Fruit fly (Drosophila melanogaster) whole organism, embryonic: ENCODE measurements around the gene Pex11c.
A peak's percentile ranks its signal among the peaks of the same experiment; 100 is the strongest.

Experiments
- Adf1 ChIP-seq: fragments of 200-800 bp; sonication (Bioruptor generic); IDR thresholded peaks from 2 replicates; pipeline ENCODE4 v1.3.6; 2022; ENCODE audit warnings: missing biosample characterization, missing genetic modification characterization
- CG12104 ChIP-seq: fragments of 200-800 bp; sonication (Bioruptor generic); optimal IDR thresholded peaks from 3 replicates; lab custom pipeline; 2016; ENCODE audit warnings: missing biosample characterization, missing genetic modification characterization
- CG13287 ChIP-seq: fragments of 200-800 bp; sonication (Bioruptor generic); IDR thresholded peaks from 2 replicates; pipeline ENCODE4 v1.3.6; 2022; ENCODE audit warnings: missing biosample characterization, missing genetic modification characterization; ENCODE audit not compliant: partially characterized antibody
- CG15073 ChIP-seq: fragments of 200-800 bp; sonication (Bioruptor generic); optimal IDR thresholded peaks from 2 replicates; lab custom pipeline; 2016; ENCODE audit warnings: missing biosample characterization, missing genetic modification characterization
- CG2202 ChIP-seq: fragments of 200-800 bp; sonication (Bioruptor generic); optimal IDR thresholded peaks from 2 replicates; lab custom pipeline; 2018; ENCODE audit warnings: missing biosample characterization, mild to moderate bottlenecking, missing genetic modification characterization
- CG31224 ChIP-seq: fragments of 200-800 bp; sonication (Bioruptor generic); IDR thresholded peaks from 2 replicates; pipeline ENCODE4 v1.3.6; 2022; ENCODE audit warnings: missing biosample characterization, missing genetic modification characterization
- CG32772 ChIP-seq: fragments of 200-800 bp; sonication (Bioruptor generic); IDR thresholded peaks from 2 replicates; pipeline ENCODE4 v1.3.6; 2022; ENCODE audit warnings: missing biosample characterization, missing genetic modification characterization
- CG3281 ChIP-seq: fragments of 200-800 bp; sonication (Bioruptor generic); optimal IDR thresholded peaks from 3 replicates; lab custom pipeline; 2017; ENCODE audit warnings: missing biosample characterization, mild to moderate bottlenecking, missing genetic modification characterization
- CG4282 ChIP-seq: fragments of 200-800 bp; sonication (Bioruptor generic); optimal IDR thresholded peaks from 2 replicates; lab custom pipeline; 2016; ENCODE audit warnings: missing biosample characterization, missing genetic modification characterization
- CG5180 ChIP-seq: fragments of 200-800 bp; sonication (Bioruptor generic); optimal IDR thresholded peaks from 3 replicates; lab custom pipeline; 2017; ENCODE audit warnings: missing biosample characterization, missing genetic modification characterization, mild to moderate bottlenecking, moderate library complexity, missing genetic modification reagents
- CG6175 ChIP-seq: fragments of 200-800 bp; sonication (Bioruptor generic); IDR thresholded peaks from 3 replicates; pipeline ENCODE4 v1.3.6; 2022; ENCODE audit warnings: missing biosample characterization, missing genetic modification characterization
- CG6791 ChIP-seq: fragments of 200-800 bp; sonication (Bioruptor generic); IDR thresholded peaks from 3 replicates; pipeline ENCODE4 v1.3.6; 2022; ENCODE audit warnings: missing biosample characterization, missing genetic modification characterization; ENCODE audit not compliant: partially characterized antibody
- CG7987 ChIP-seq: fragments of 200-800 bp; sonication (Bioruptor generic); optimal IDR thresholded peaks from 2 replicates; lab custom pipeline; 2018; ENCODE audit warnings: missing biosample characterization, mild to moderate bottlenecking, missing genetic modification characterization, moderate library complexity
- CG8281 ChIP-seq: fragments of 200-800 bp; sonication (Bioruptor generic); optimal IDR thresholded peaks from 2 replicates; lab custom pipeline; 2018; ENCODE audit warnings: missing biosample characterization, mild to moderate bottlenecking, missing genetic modification characterization, moderate library complexity
- CG8944 ChIP-seq: fragments of 200-800 bp; sonication (Bioruptor generic); optimal IDR thresholded peaks from 3 replicates; lab custom pipeline; 2016; ENCODE audit warnings: missing biosample characterization, missing genetic modification characterization
- CG9609 ChIP-seq: fragments of 200-800 bp; sonication (Bioruptor generic); optimal IDR thresholded peaks from 3 replicates; lab custom pipeline; 2016; ENCODE audit warnings: missing biosample characterization, missing genetic modification characterization
- CHES-1-like ChIP-seq: fragments of 200-800 bp; sonication (Bioruptor generic); optimal IDR thresholded peaks from 2 replicates; lab custom pipeline; 2016; ENCODE audit warnings: missing biosample characterization, missing genetic modification characterization
- E2f2 ChIP-seq: fragments of 200-800 bp; sonication (Bioruptor generic); IDR thresholded peaks from 2 replicates; pipeline ENCODE4 v1.3.6; 2022; ENCODE audit warnings: missing biosample characterization, missing genetic modification characterization
- Eip74EF ChIP-seq, 2 experiments: fragments of 200-800 bp in 1 of 2; fragments of >200 bp in 1 of 2; sonication (Bioruptor generic) in 1 of 2; optimal IDR thresholded peaks; 2 replicates each; lab custom pipeline; 2017 to 2019; ENCODE audit warnings: missing biosample characterization in 2 of 2, missing genetic modification characterization in 2 of 2, mild to moderate bottlenecking in 1 of 2, moderate library complexity in 1 of 2
- Ets97D ChIP-seq: fragments of 200-800 bp; sonication (Bioruptor generic); optimal IDR thresholded peaks from 3 replicates; lab custom pipeline; 2016; ENCODE audit warnings: missing biosample characterization, missing genetic modification characterization
- Fer1 ChIP-seq: fragments of 200-800 bp; sonication (Bioruptor generic); optimal IDR thresholded peaks from 2 replicates; lab custom pipeline; 2017; ENCODE audit warnings: missing biosample characterization, mild to moderate bottlenecking, missing genetic modification characterization
- Gug ChIP-seq: fragments of 200-800 bp; sonication (Bioruptor generic); IDR thresholded peaks from 4 replicates; pipeline ENCODE4 v1.3.6; 2022; ENCODE audit warnings: missing biosample characterization, missing genetic modification characterization
- Hr39 ChIP-seq: fragments of >200 bp; optimal IDR thresholded peaks from 2 replicates; lab custom pipeline; 2017
- Hr78 ChIP-seq, 2 experiments: fragments of 200-800 bp in 1 of 2; fragments of >200 bp in 1 of 2; sonication (Bioruptor generic) in 1 of 2; optimal IDR thresholded peaks; 2 replicates each; lab custom pipeline; 2017 to 2019; ENCODE audit warnings: missing biosample characterization in 2 of 2, missing genetic modification characterization in 2 of 2, mild to moderate bottlenecking in 1 of 2, moderate library complexity in 1 of 2
- Neu2 ChIP-seq: fragments of 200-800 bp; sonication (Bioruptor generic); optimal IDR thresholded peaks from 3 replicates; lab custom pipeline; 2016; ENCODE audit warnings: missing biosample characterization, missing genetic modification characterization, borderline replicate concordance
- Optix ChIP-seq: fragments of 200-800 bp; sonication (Bioruptor generic); IDR thresholded peaks from 3 replicates; pipeline ENCODE4 v1.3.6; 2022; ENCODE audit warnings: missing biosample characterization, missing genetic modification characterization
- Pdp1 ChIP-seq, 2 experiments: fragments of 200-800 bp; sonication (Bioruptor generic); optimal IDR thresholded peaks; 3 replicates each; lab custom pipeline; 2016; ENCODE audit warnings: missing biosample characterization in 2 of 2, missing genetic modification characterization in 2 of 2, mild to moderate bottlenecking in 1 of 2, moderate library complexity in 1 of 2
- Tbp ChIP-seq: fragments of >200 bp; optimal IDR thresholded peaks from 2 replicates; lab custom pipeline; 2018; ENCODE audit warnings: missing biosample characterization, missing genetic modification characterization
- ab ChIP-seq: fragments of 200-800 bp; sonication (Bioruptor generic); optimal IDR thresholded peaks from 2 replicates; lab custom pipeline; 2016; ENCODE audit warnings: missing biosample characterization, missing genetic modification characterization
- abd-A ChIP-seq: fragments of 200-800 bp; sonication (Bioruptor generic); optimal IDR thresholded peaks from 3 replicates; lab custom pipeline; 2019; ENCODE audit warnings: missing biosample characterization, mild to moderate bottlenecking, missing genetic modification characterization, moderate library complexity
- cas ChIP-seq: fragments of 200-800 bp; sonication (Bioruptor generic); IDR thresholded peaks from 2 replicates; pipeline ENCODE4 v1.3.6; 2022; ENCODE audit warnings: missing biosample characterization, missing genetic modification characterization
- ewg ChIP-seq: fragments of 200-800 bp; sonication (Bioruptor generic); optimal IDR thresholded peaks from 3 replicates; lab custom pipeline; 2017; ENCODE audit warnings: mild to moderate bottlenecking, missing biosample characterization, missing genetic modification reagents, missing genetic modification characterization
- gro ChIP-seq: fragments of 200-800 bp; sonication (Bioruptor generic); optimal IDR thresholded peaks from 2 replicates; lab custom pipeline; 2016; ENCODE audit warnings: missing biosample characterization, missing genetic modification characterization
- hkb ChIP-seq, 2 experiments: fragments of 200-800 bp in 1 of 2; fragments of >200 bp in 1 of 2; sonication (Bioruptor generic) in 1 of 2; IDR thresholded peaks in 1 of 2; optimal IDR thresholded peaks in 1 of 2; 2 replicates each; pipeline versions ENCODE4 v1.3.6 to Lab custom; 2017 to 2022; ENCODE audit warnings: missing biosample characterization in 1 of 2, missing genetic modification characterization in 1 of 2
- jing ChIP-seq: fragments of 200-800 bp; sonication (Bioruptor generic); optimal IDR thresholded peaks from 2 replicates; lab custom pipeline; 2018; ENCODE audit warnings: missing biosample characterization, mild to moderate bottlenecking, missing genetic modification characterization
- lbe ChIP-seq: fragments of 200-800 bp; sonication (Bioruptor generic); optimal IDR thresholded peaks from 2 replicates; lab custom pipeline; 2016; ENCODE audit warnings: missing biosample characterization, mild to moderate bottlenecking, missing genetic modification characterization
- lmd ChIP-seq: fragments of 200-800 bp; sonication (Bioruptor generic); IDR thresholded peaks from 2 replicates; pipeline ENCODE4 v1.3.6; 2022; ENCODE audit warnings: missing biosample characterization, missing genetic modification characterization
- nau ChIP-seq: fragments of 200-800 bp; sonication (Bioruptor generic); optimal IDR thresholded peaks from 3 replicates; lab custom pipeline; 2017; ENCODE audit warnings: missing biosample characterization, mild to moderate bottlenecking, missing genetic modification characterization, missing genetic modification reagents
- nom ChIP-seq: fragments of 200-800 bp; sonication (Bioruptor generic); optimal IDR thresholded peaks from 2 replicates; lab custom pipeline; 2017; ENCODE audit warnings: missing biosample characterization, missing genetic modification characterization, mild to moderate bottlenecking, moderate library complexity, missing genetic modification reagents
- org-1 ChIP-seq: fragments of 200-800 bp; sonication (Bioruptor generic); optimal IDR thresholded peaks from 2 replicates; lab custom pipeline; 2017; ENCODE audit warnings: missing biosample characterization, missing genetic modification characterization
- pita ChIP-seq: fragments of 200-800 bp; sonication (Bioruptor generic); optimal IDR thresholded peaks from 2 replicates; lab custom pipeline; 2017; ENCODE audit warnings: missing biosample characterization, mild to moderate bottlenecking, missing genetic modification characterization
- pros ChIP-seq: fragments of 200-800 bp; sonication (Bioruptor generic); optimal IDR thresholded peaks from 3 replicates; lab custom pipeline; 2019; ENCODE audit warnings: missing biosample characterization, mild to moderate bottlenecking, missing genetic modification characterization, moderate library complexity
- sd ChIP-seq: fragments of 200-800 bp; sonication (Bioruptor generic); optimal IDR thresholded peaks from 3 replicates; lab custom pipeline; 2018; ENCODE audit warnings: missing biosample characterization, mild to moderate bottlenecking, missing genetic modification characterization, moderate library complexity
- seq ChIP-seq: fragments of 200-800 bp; sonication (Bioruptor generic); IDR thresholded peaks from 2 replicates; pipeline ENCODE4 v1.3.6; 2022; ENCODE audit warnings: missing biosample characterization, missing genetic modification characterization
- slbo ChIP-seq: fragments of 200-800 bp; sonication (Bioruptor generic); IDR thresholded peaks from 2 replicates; pipeline ENCODE4 v1.3.6; 2022; ENCODE audit warnings: missing biosample characterization, missing genetic modification characterization
- slp2 ChIP-seq: fragments of 200-800 bp; sonication (Bioruptor generic); optimal IDR thresholded peaks from 2 replicates; lab custom pipeline; 2016; ENCODE audit warnings: missing biosample characterization, missing genetic modification characterization
- ssp ChIP-seq: fragments of 200-800 bp; sonication (Bioruptor generic); IDR thresholded peaks from 2 replicates; pipeline ENCODE4 v1.3.6; 2022; ENCODE audit warnings: missing biosample characterization, missing genetic modification characterization
- tap ChIP-seq: fragments of 200-800 bp; optimal IDR thresholded peaks from 3 replicates; lab custom pipeline; 2019; ENCODE audit warnings: missing biosample characterization, mild to moderate bottlenecking, missing genetic modification characterization, moderate library complexity
- trh ChIP-seq: fragments of 200-800 bp; sonication (Bioruptor generic); optimal IDR thresholded peaks from 2 replicates; lab custom pipeline; 2016; ENCODE audit warnings: missing biosample characterization, missing genetic modification characterization
- wdn ChIP-seq: fragments of 200-800 bp; sonication (Bioruptor generic); IDR thresholded peaks from 2 replicates; pipeline ENCODE4 v1.3.6; 2022; ENCODE audit warnings: missing biosample characterization, missing genetic modification characterization

The Pex11c gene

DNA sequence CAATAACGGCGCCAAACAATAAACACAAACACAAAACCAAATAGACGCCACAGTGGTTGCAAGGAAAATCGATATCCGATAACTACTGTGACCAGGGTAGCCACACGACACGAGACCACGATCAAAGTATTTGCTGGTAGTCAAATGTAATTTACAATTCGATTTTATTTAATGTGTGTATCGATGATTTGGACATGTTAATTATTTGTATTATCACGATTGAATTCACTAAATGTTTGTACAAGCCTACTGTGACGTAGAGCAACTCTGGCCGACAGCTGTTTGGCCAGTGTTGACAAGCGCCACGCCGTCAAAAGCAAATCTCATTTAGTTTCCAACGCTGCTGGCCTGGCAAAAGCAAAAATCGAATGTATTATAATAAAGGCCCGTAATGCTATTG lies 6.9 kb upstream of the Pex11c start, which contains the start of the genes Rad60 and EloA (continued):
- TF ChIP-seq ab (GFP tag; lab: Kevin White, UChicago): peak; percentile 56
- no peak for TF ChIP-seq CG6175
- TF ChIP-seq lmd (GFP tag; lab: Robert Waterston, UW): peak; percentile 55; the same call in 1 of the 2 replicates
- peak; percentile 37 for TF ChIP-seq org-1 (GFP tag; lab: Kevin White, UChicago)
- peak; percentile 73 for TF ChIP-seq CG4282 (GFP tag; lab: Kevin White, UChicago)
- TF ChIP-seq CG12104 (GFP tag; lab: Kevin White, UChicago): peak; percentile 55
- peak; percentile 25 for TF ChIP-seq sd (tag; lab: Kevin White, UChicago)
- peak; percentile 73; the same call in 2 of the 3 replicates for TF ChIP-seq Optix (GFP tag; lab: Robert Waterston, UW)
- TF ChIP-seq Neu2: no peak
- TF ChIP-seq hkb (optimal IDR thresholded peaks at IDR 0.05; lab: Kevin White, UChicago): peak; percentile 86
- TF ChIP-seq hkb (GFP tag; IDR thresholded peaks at IDR 0.05; lab: Robert Waterston, UW): peak; percentile 70
- peak; percentile 86 for TF ChIP-seq CHES-1-like (GFP tag; lab: Kevin White, UChicago)
- peak; percentile 10 for TF ChIP-seq nom (GFP tag; lab: Kevin White, UChicago)
- peak; percentile 50 for TF ChIP-seq ewg (GFP tag; lab: Kevin White, UChicago)
- TF ChIP-seq Hr78 (GFP tag; optimal IDR thresholded peaks at IDR 0.05; lab: Kevin White, UChicago): no peak
- peak; percentile 59 for TF ChIP-seq Gug
- peak; percentile 84 for TF ChIP-seq slp2 (GFP tag; lab: Kevin White, UChicago)
- peak; percentile 81 for TF ChIP-seq CG8944 (GFP tag; lab: Kevin White, UChicago)
- peak; percentile 67 for TF ChIP-seq lbe
- TF ChIP-seq pita: no peak
- peak; percentile 72 for TF ChIP-seq CG3281
- TF ChIP-seq CG7987: peak; percentile 16
- TF ChIP-seq wdn (GFP tag; lab: Robert Waterston, UW): no peak
- TF ChIP-seq CG6791: peak; percentile 60
- TF ChIP-seq gro (GFP tag; lab: Kevin White, UChicago): peak; percentile 84
- peak; percentile 52 for TF ChIP-seq CG2202 (tag; lab: Kevin White, UChicago)
- peak; percentile 52; the same call in 1 of the 2 replicates for TF ChIP-seq seq
- no peak for TF ChIP-seq Eip74EF (GFP tag; optimal IDR thresholded peaks at IDR 0.05; lab: Kevin White, UChicago)
- peak; percentile 86 for TF ChIP-seq CG13287
- TF ChIP-seq trh (GFP tag; lab: Kevin White, UChicago): peak; percentile 2
- TF ChIP-seq CG15073 (GFP tag; lab: Kevin White, UChicago): no peak
- no peak for TF ChIP-seq Hr39 (lab: Kevin White, UChicago)
- no peak for TF ChIP-seq CG8281 (tag; lab: Kevin White, UChicago)
- TF ChIP-seq Ets97D: peak; percentile 89
- TF ChIP-seq pros (GFP tag; lab: Kevin White, UChicago): no peak
- TF ChIP-seq CG9609 (GFP tag; lab: Kevin White, UChicago): peak; percentile 85
- peak; percentile 80 for TF ChIP-seq nau (GFP tag; lab: Kevin White, UChicago)
- peak; percentile 74 for TF ChIP-seq Fer1
- TF ChIP-seq ssp (GFP tag; lab: Robert Waterston, UW): peak; percentile 27; the same call in 1 of the 2 replicates
- peak; percentile 68 for TF ChIP-seq cas (GFP tag; lab: Robert Waterston, UW)
- TF ChIP-seq Pdp1 (GFP tag; optimal IDR thresholded peaks at IDR 0.05; lab: Kevin White, UChicago): peak in 1 of 2 experiments; percentile 81
- TF ChIP-seq jing (GFP tag; lab: Kevin White, UChicago): peak; percentile 19
- TF ChIP-seq abd-A: no peak
- TF ChIP-seq CG31224 (GFP tag; lab: Robert Waterston, UW): no peak; the same call in 1 of the 2 replicates
- peak; percentile 82 for TF ChIP-seq Tbp (GFP tag; lab: Kevin White, UChicago)
- TF ChIP-seq tap (tag; lab: Kevin White, UChicago): peak; percentile 50
- TF ChIP-seq CG32772: peak; percentile 40; the same call in 1 of the 2 replicates
- TF ChIP-seq E2f2 (GFP tag; lab: Robert Waterston, UW): peak; percentile 73
- TF ChIP-seq Adf1 (GFP tag; lab: Robert Waterston, UW): peak; percentile 49
- peak; percentile 80 for TF ChIP-seq slbo (GFP tag; lab: Robert Waterston, UW)
- no peak for TF ChIP-seq CG5180 (GFP tag; lab: Kevin White, UChicago)
